Fruit fly (Drosophila melanogaster) whole organism, prepupa: ENCODE measurements around the gene CG16734.

Experiments used
- Blimp-1 ChIP-seq: fragments of 200-800 bp; sonication (Bioruptor generic); optimal IDR thresholded peaks from 3 replicates; lab custom pipeline; 2017; ENCODE audit warnings: missing biosample characterization, missing genetic modification characterization, mild to moderate bottlenecking, moderate library complexity, missing genetic modification reagents
- CG10631 ChIP-seq: fragments of 200-800 bp; sonication (Bioruptor generic); optimal IDR thresholded peaks from 2 replicates; lab custom pipeline; 2016; ENCODE audit warnings: missing biosample characterization, missing genetic modification characterization
- CG10669 ChIP-seq: fragments of 200-800 bp; sonication (Bioruptor generic); optimal IDR thresholded peaks from 3 replicates; lab custom pipeline; 2018; ENCODE audit warnings: missing biosample characterization, mild to moderate bottlenecking, missing genetic modification characterization, moderate library complexity
- CG11294 ChIP-seq: fragments of 200-800 bp; sonication (Bioruptor generic); IDR thresholded peaks from 2 replicates; pipeline ENCODE4 v1.3.6; 2022; ENCODE audit warnings: missing biosample characterization, missing genetic modification characterization
- CG11762 ChIP-seq: fragments of 200-800 bp; sonication (Bioruptor generic); optimal IDR thresholded peaks from 3 replicates; lab custom pipeline; 2016; ENCODE audit warnings: missing biosample characterization, missing genetic modification characterization; ENCODE audit not compliant: insufficient read depth
- CG11902 ChIP-seq: fragments of 200-800 bp; sonication (Bioruptor generic); optimal IDR thresholded peaks from 3 replicates; lab custom pipeline; 2016; ENCODE audit warnings: missing biosample characterization, missing genetic modification characterization
- CG15336 ChIP-seq: fragments of 200-800 bp; sonication (Bioruptor generic); IDR thresholded peaks from 2 replicates; pipeline ENCODE4 v1.3.6; 2022; ENCODE audit warnings: missing biosample characterization, missing genetic modification characterization
- CG16779 ChIP-seq: fragments of 200-800 bp; sonication (Bioruptor generic); optimal IDR thresholded peaks from 3 replicates; lab custom pipeline; 2017; ENCODE audit warnings: missing biosample characterization, mild to moderate bottlenecking, missing genetic modification characterization
- CG3032 ChIP-seq: fragments of 200-800 bp; optimal IDR thresholded peaks from 2 replicates; lab custom pipeline; 2019; ENCODE audit warnings: missing biosample characterization, mild to moderate bottlenecking, missing genetic modification characterization, moderate library complexity
- CG31627 ChIP-seq: fragments of 200-800 bp; sonication (Bioruptor generic); optimal IDR thresholded peaks from 3 replicates; lab custom pipeline; 2016; ENCODE audit warnings: missing biosample characterization, missing genetic modification characterization
- CG32006 ChIP-seq: fragments of 200-800 bp; sonication (Bioruptor generic); optimal IDR thresholded peaks from 3 replicates; lab custom pipeline; 2017; ENCODE audit warnings: missing biosample characterization, mild to moderate bottlenecking, missing genetic modification characterization
- CG34406 ChIP-seq: fragments of 200-800 bp; sonication (Bioruptor generic); optimal IDR thresholded peaks from 3 replicates; lab custom pipeline; 2016; ENCODE audit warnings: missing biosample characterization, missing genetic modification characterization
- CG3919 ChIP-seq: fragments of 200-800 bp; sonication (Bioruptor generic); optimal IDR thresholded peaks from 3 replicates; lab custom pipeline; 2016; ENCODE audit warnings: missing biosample characterization, missing genetic modification characterization
- CG4318 ChIP-seq: fragments of 200-800 bp; sonication (Bioruptor generic); optimal IDR thresholded peaks from 3 replicates; lab custom pipeline; 2017; ENCODE audit warnings: missing biosample characterization, mild to moderate bottlenecking, missing genetic modification characterization
- CG6163 ChIP-seq: fragments of 200-800 bp; sonication (Bioruptor generic); IDR thresholded peaks from 3 replicates; pipeline ENCODE4 v1.3.6; 2022; ENCODE audit warnings: missing biosample characterization, missing genetic modification characterization
- CG6276 ChIP-seq: fragments of 200-800 bp; sonication (Bioruptor generic); optimal IDR thresholded peaks from 2 replicates; lab custom pipeline; 2017; ENCODE audit warnings: missing biosample characterization, mild to moderate bottlenecking, missing genetic modification characterization
- CG6792 ChIP-seq: fragments of 200-800 bp; sonication (Bioruptor generic); optimal IDR thresholded peaks from 3 replicates; lab custom pipeline; 2016; ENCODE audit warnings: missing biosample characterization, missing genetic modification characterization
- CG6808 ChIP-seq: fragments of 200-800 bp; sonication (Bioruptor generic); optimal IDR thresholded peaks from 3 replicates; lab custom pipeline; 2017; ENCODE audit warnings: missing biosample characterization, missing genetic modification characterization, mild to moderate bottlenecking, moderate library complexity, missing genetic modification reagents
- CG6854 ChIP-seq: fragments of 200-800 bp; sonication (Bioruptor generic); optimal IDR thresholded peaks from 2 replicates; lab custom pipeline; 2017; ENCODE audit warnings: missing biosample characterization, mild to moderate bottlenecking, missing genetic modification characterization
- CG8119 ChIP-seq: fragments of 200-800 bp; sonication (Bioruptor generic); IDR thresholded peaks from 3 replicates; pipeline ENCODE4 v1.3.6; 2022; ENCODE audit warnings: missing biosample characterization, missing genetic modification characterization
- CG8319 ChIP-seq: fragments of 200-800 bp; sonication (Bioruptor generic); optimal IDR thresholded peaks from 3 replicates; lab custom pipeline; 2016; ENCODE audit warnings: missing biosample characterization, missing genetic modification characterization
- CG8632 ChIP-seq: fragments of 200-800 bp; sonication (Bioruptor generic); optimal IDR thresholded peaks from 3 replicates; lab custom pipeline; 2016; ENCODE audit warnings: missing biosample characterization, missing genetic modification characterization
- Eip75B ChIP-seq: fragments of 200-800 bp; sonication (Bioruptor generic); optimal IDR thresholded peaks from 3 replicates; lab custom pipeline; 2016; ENCODE audit warnings: missing biosample characterization, missing genetic modification characterization
- Eip78C ChIP-seq: fragments of 200-800 bp; sonication (Bioruptor generic); peaks from one replicate; lab custom pipeline; 2016; ENCODE audit warnings: missing biosample characterization, missing genetic modification characterization
- Ets21C ChIP-seq: fragments of 200-800 bp; sonication (Bioruptor generic); optimal IDR thresholded peaks from 3 replicates; lab custom pipeline; 2016; ENCODE audit warnings: missing biosample characterization, missing genetic modification characterization
- Ets96B ChIP-seq: fragments of 200-800 bp; optimal IDR thresholded peaks from 2 replicates; lab custom pipeline; 2019; ENCODE audit warnings: missing biosample characterization, mild to moderate bottlenecking, missing genetic modification characterization, moderate library complexity
- Hr38 ChIP-seq: sonication (Bioruptor generic); optimal IDR thresholded peaks from 2 replicates; lab custom pipeline; 2016; ENCODE audit warnings: missing biosample characterization, missing genetic modification characterization
- Hr39 ChIP-seq: fragments of 200-800 bp; sonication (Bioruptor generic); optimal IDR thresholded peaks from 2 replicates; lab custom pipeline; 2016; ENCODE audit warnings: missing biosample characterization, missing genetic modification characterization
- Hr4 ChIP-seq: fragments of 200-800 bp; sonication (Bioruptor generic); optimal IDR thresholded peaks from 3 replicates; lab custom pipeline; 2016; ENCODE audit warnings: missing biosample characterization, missing genetic modification characterization
- Lpt ChIP-seq: fragments of 200-800 bp; sonication (Bioruptor generic); optimal IDR thresholded peaks from 3 replicates; lab custom pipeline; 2016; ENCODE audit warnings: missing biosample characterization, missing genetic modification characterization
- Met ChIP-seq: fragments of 200-800 bp; sonication (Bioruptor generic); optimal IDR thresholded peaks from 3 replicates; lab custom pipeline; 2016; ENCODE audit warnings: missing biosample characterization, missing genetic modification characterization
- OdsH ChIP-seq: fragments of 200-800 bp; sonication (Bioruptor generic); optimal IDR thresholded peaks from 3 replicates; lab custom pipeline; 2016; ENCODE audit warnings: missing biosample characterization, missing genetic modification characterization
- Smox ChIP-seq: fragments of 200-800 bp; sonication (Bioruptor generic); optimal IDR thresholded peaks from 3 replicates; lab custom pipeline; 2016; ENCODE audit warnings: missing biosample characterization, missing genetic modification characterization
- Sox102F ChIP-seq: fragments of 200-800 bp; sonication (Bioruptor generic); optimal IDR thresholded peaks from 2 replicates; lab custom pipeline; 2016; ENCODE audit warnings: missing biosample characterization, mild to moderate bottlenecking, missing genetic modification characterization
- Sox15 ChIP-seq: fragments of 200-800 bp; sonication (Bioruptor generic); optimal IDR thresholded peaks from 3 replicates; lab custom pipeline; 2016; ENCODE audit warnings: missing biosample characterization, missing genetic modification characterization
- achi ChIP-seq: fragments of 200-800 bp; sonication (Bioruptor generic); optimal IDR thresholded peaks from 3 replicates; lab custom pipeline; 2016; ENCODE audit warnings: missing biosample characterization, missing genetic modification characterization
- acj6 ChIP-seq: fragments of 200-800 bp; sonication (Bioruptor generic); optimal IDR thresholded peaks from 3 replicates; lab custom pipeline; 2016; ENCODE audit warnings: missing biosample characterization, missing genetic modification characterization
- cyc ChIP-seq: fragments of 200-800 bp; sonication (Bioruptor generic); optimal IDR thresholded peaks from 3 replicates; lab custom pipeline; 2016; ENCODE audit warnings: missing biosample characterization, missing genetic modification characterization
- dac ChIP-seq: fragments of 200-800 bp; sonication (Bioruptor generic); optimal IDR thresholded peaks from 2 replicates; lab custom pipeline; 2017; ENCODE audit warnings: missing biosample characterization, mild to moderate bottlenecking, missing genetic modification characterization
- dsx ChIP-seq: fragments of 200-800 bp; optimal IDR thresholded peaks from 3 replicates; lab custom pipeline; 2019; ENCODE audit warnings: missing biosample characterization, mild to moderate bottlenecking, missing genetic modification characterization, moderate library complexity; ENCODE audit not compliant: poor library complexity, severe bottlenecking
- eg ChIP-seq: fragments of 200-800 bp; sonication (Bioruptor generic); IDR thresholded peaks from 3 replicates; pipeline ENCODE4 v1.3.6; 2022; ENCODE audit warnings: missing biosample characterization, missing genetic modification characterization
- esn ChIP-seq: fragments of 200-800 bp; sonication (Bioruptor generic); optimal IDR thresholded peaks from 2 replicates; lab custom pipeline; 2016; ENCODE audit warnings: missing biosample characterization, mild to moderate bottlenecking, missing genetic modification characterization, moderate library complexity
- fd59A ChIP-seq: fragments of 200-800 bp; sonication (Bioruptor generic); optimal IDR thresholded peaks from 2 replicates; lab custom pipeline; 2017; ENCODE audit warnings: missing biosample characterization, mild to moderate bottlenecking, missing genetic modification characterization, missing genetic modification reagents
- lz ChIP-seq: fragments of 200-800 bp; sonication (Bioruptor generic); optimal IDR thresholded peaks from 3 replicates; lab custom pipeline; 2016; ENCODE audit warnings: missing biosample characterization, missing genetic modification characterization
- net ChIP-seq: fragments of 200-800 bp; sonication (Bioruptor generic); optimal IDR thresholded peaks from 3 replicates; lab custom pipeline; 2016; ENCODE audit warnings: missing biosample characterization, missing genetic modification characterization
- pdm3 ChIP-seq: fragments of 200-800 bp; sonication (Bioruptor generic); optimal IDR thresholded peaks from 3 replicates; lab custom pipeline; 2016; ENCODE audit warnings: missing biosample characterization, missing genetic modification characterization
- salr ChIP-seq, 2 experiments: fragments of 200-800 bp; sonication (Bioruptor generic); optimal IDR thresholded peaks; 3 replicates each; lab custom pipeline; 2016 to 2018; ENCODE audit warnings: missing biosample characterization in 2 of 2, missing genetic modification characterization in 2 of 2, mild to moderate bottlenecking in 1 of 2
- spab ChIP-seq: fragments of 200-800 bp; sonication (Bioruptor generic); optimal IDR thresholded peaks from 2 replicates; lab custom pipeline; 2017; ENCODE audit warnings: missing biosample characterization, mild to moderate bottlenecking, missing genetic modification characterization, missing genetic modification reagents
- ss ChIP-seq, 2 experiments: fragments of 200-800 bp; sonication (Bioruptor generic); optimal IDR thresholded peaks; 2 replicates in 1 of 2; 3 replicates in 1 of 2; lab custom pipeline; 2017 to 2018; ENCODE audit warnings: mild to moderate bottlenecking in 2 of 2, missing biosample characterization in 2 of 2, missing genetic modification characterization in 2 of 2, moderate library complexity in 1 of 2
- svp ChIP-seq: fragments of 200-800 bp; sonication (Bioruptor generic); peaks from one replicate; lab custom pipeline; 2016; ENCODE audit warnings: missing biosample characterization, missing genetic modification characterization
- topi ChIP-seq: fragments of 200-800 bp; sonication (Bioruptor generic); optimal IDR thresholded peaks from 3 replicates; lab custom pipeline; 2016; ENCODE audit warnings: missing biosample characterization, missing genetic modification characterization
- vri ChIP-seq: fragments of 200-800 bp; sonication (Bioruptor generic); optimal IDR thresholded peaks from 3 replicates; lab custom pipeline; 2016; ENCODE audit warnings: missing biosample characterization, mild to moderate bottlenecking, missing genetic modification characterization

Gene CG16734

DNA sequence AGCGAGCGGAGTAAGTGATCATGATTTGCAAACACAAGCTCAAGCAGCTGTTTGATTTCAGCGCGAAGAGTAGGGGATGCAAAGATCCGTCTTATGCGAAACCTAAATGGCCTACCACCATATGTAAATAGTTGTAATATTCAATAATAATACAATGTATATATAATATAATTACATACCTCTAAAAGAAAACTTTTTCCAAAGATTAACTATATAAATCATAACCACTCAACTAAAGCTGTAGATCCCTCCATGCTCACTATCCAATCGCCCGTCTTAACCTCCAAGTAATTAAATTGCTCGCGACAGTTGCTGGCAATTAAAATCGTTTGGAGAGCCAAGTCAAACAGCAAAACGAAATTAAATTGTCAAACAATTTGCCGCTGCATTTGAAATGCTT is 27.5 kb upstream of the CG16734 start:
- TF ChIP-seq CG11294 (GFP tag; lab: Robert Waterston, UW) (peak; percentile 92), Met (GFP tag; lab: Kevin White, UChicago) (peak; percentile 76), fd59A (GFP tag; lab: Kevin White, UChicago) (peak; percentile 68), Hr4 (peak; percentile 85), acj6 (GFP tag; lab: Kevin White, UChicago) (peak; percentile 88), Sox102F (GFP tag; lab: Kevin White, UChicago) (peak; percentile 73), CG8632 (GFP tag; lab: Kevin White, UChicago) (peak; percentile 85), Smox (GFP tag; lab: Kevin White, UChicago) (peak; percentile 71), topi (GFP tag; lab: Kevin White, UChicago) (peak; percentile 75), CG6276 (GFP tag; lab: Kevin White, UChicago) (peak; percentile 91), CG10669 (GFP tag; lab: Kevin White, UChicago) (peak; percentile 78), vri (GFP tag; lab: Kevin White, UChicago) (no peak), Eip75B (GFP tag; lab: Kevin White, UChicago) (peak; percentile 58), CG6163 (GFP tag; lab: Robert Waterston, UW) (peak; percentile 94), CG6808 (GFP tag; lab: Kevin White, UChicago) (peak; percentile 73), svp (peak; percentile 65), ss (GFP tag; optimal IDR thresholded peaks at IDR 0.05; lab: Kevin White, UChicago) (peak in 1 of 2 experiments; percentile 61), Ets21C (peak; percentile 35), OdsH (GFP tag; lab: Kevin White, UChicago) (peak; percentile 91), dsx (GFP tag; lab: Kevin White, UChicago) (no peak), spab (GFP tag; lab: Kevin White, UChicago) (peak; percentile 78), CG3919 (GFP tag; lab: Kevin White, UChicago) (peak; percentile 90), esn (GFP tag; lab: Kevin White, UChicago) (peak; percentile 79), net (GFP tag; lab: Kevin White, UChicago) (peak; percentile 79), CG8319 (GFP tag; lab: Kevin White, UChicago) (peak; percentile 77), CG4318 (GFP tag; lab: Kevin White, UChicago) (peak; percentile 84), Blimp-1 (GFP tag; lab: Kevin White, UChicago) (peak; percentile 40), CG15336 (peak; percentile 96), pdm3 (GFP tag; lab: Kevin White, UChicago) (peak; percentile 71), eg (GFP tag; lab: Robert Waterston, UW) (peak; percentile 96), CG31627 (peak; percentile 60), Ets96B (tag; lab: Kevin White, UChicago) (peak; percentile 83), CG8119 (GFP tag; lab: Robert Waterston, UW) (peak; percentile 95), CG11902 (GFP tag; lab: Kevin White, UChicago) (peak; percentile 72), CG16779 (tag; lab: Kevin White, UChicago) (peak; percentile 68), Lpt (GFP tag; lab: Kevin White, UChicago) (peak; percentile 77), CG3032 (tag; lab: Kevin White, UChicago) (peak; percentile 82), Sox15 (GFP tag; lab: Kevin White, UChicago) (peak; percentile 67), CG10631 (GFP tag; lab: Kevin White, UChicago) (peak; percentile 86), CG34406 (GFP tag; lab: Kevin White, UChicago) (peak; percentile 85), achi (GFP tag; lab: Kevin White, UChicago) (peak; percentile 88), lz (GFP tag; lab: Kevin White, UChicago) (peak; percentile 71), CG6792 (peak; percentile 80), cyc (GFP tag; lab: Kevin White, UChicago) (peak; percentile 58), dac (GFP tag; lab: Kevin White, UChicago) (peak; percentile 84), CG6854 (GFP tag; lab: Kevin White, UChicago) (no peak), CG11762 (GFP tag; lab: Kevin White, UChicago) (peak; percentile 79), Eip78C (GFP tag; lab: Kevin White, UChicago) (peak; percentile 93), Hr38 (GFP tag; lab: Kevin White, UChicago) (no peak), salr (GFP tag; optimal IDR thresholded peaks at IDR 0.05; lab: Kevin White, UChicago) (peak; percentile 52 to 54), CG32006 (GFP tag; lab: Kevin White, UChicago) (peak; percentile 95), Hr39 (peak; percentile 62)
